Fruit fly (Drosophila melanogaster) whole organism, prepupa: Measurements from ENCODE around the gene CG31038.

Experiments
- Blimp-1 ChIP-seq: fragments of 200-800 bp; sonication (Bioruptor generic); optimal IDR thresholded peaks from 3 replicates; lab custom pipeline; 2017; ENCODE audit warnings: missing biosample characterization, missing genetic modification characterization, mild to moderate bottlenecking, moderate library complexity, missing genetic modification reagents
- CG10631 ChIP-seq: fragments of 200-800 bp; sonication (Bioruptor generic); optimal IDR thresholded peaks from 2 replicates; lab custom pipeline; 2016; ENCODE audit warnings: missing biosample characterization, missing genetic modification characterization
- CG10669 ChIP-seq: fragments of 200-800 bp; sonication (Bioruptor generic); optimal IDR thresholded peaks from 3 replicates; lab custom pipeline; 2018; ENCODE audit warnings: missing biosample characterization, mild to moderate bottlenecking, missing genetic modification characterization, moderate library complexity
- CG11294 ChIP-seq: fragments of 200-800 bp; sonication (Bioruptor generic); IDR thresholded peaks from 2 replicates; pipeline ENCODE4 v1.3.6; 2022; ENCODE audit warnings: missing biosample characterization, missing genetic modification characterization
- CG11762 ChIP-seq: fragments of 200-800 bp; sonication (Bioruptor generic); optimal IDR thresholded peaks from 3 replicates; lab custom pipeline; 2016; ENCODE audit warnings: missing biosample characterization, missing genetic modification characterization; ENCODE audit not compliant: insufficient read depth
- CG11902 ChIP-seq: fragments of 200-800 bp; sonication (Bioruptor generic); optimal IDR thresholded peaks from 3 replicates; lab custom pipeline; 2016; ENCODE audit warnings: missing biosample characterization, missing genetic modification characterization
- CG15336 ChIP-seq: fragments of 200-800 bp; sonication (Bioruptor generic); IDR thresholded peaks from 2 replicates; pipeline ENCODE4 v1.3.6; 2022; ENCODE audit warnings: missing biosample characterization, missing genetic modification characterization
- CG16779 ChIP-seq: fragments of 200-800 bp; sonication (Bioruptor generic); optimal IDR thresholded peaks from 3 replicates; lab custom pipeline; 2017; ENCODE audit warnings: missing biosample characterization, mild to moderate bottlenecking, missing genetic modification characterization
- CG3032 ChIP-seq: fragments of 200-800 bp; optimal IDR thresholded peaks from 2 replicates; lab custom pipeline; 2019; ENCODE audit warnings: missing biosample characterization, mild to moderate bottlenecking, missing genetic modification characterization, moderate library complexity
- CG31627 ChIP-seq: fragments of 200-800 bp; sonication (Bioruptor generic); optimal IDR thresholded peaks from 3 replicates; lab custom pipeline; 2016; ENCODE audit warnings: missing biosample characterization, missing genetic modification characterization
- CG32006 ChIP-seq: fragments of 200-800 bp; sonication (Bioruptor generic); optimal IDR thresholded peaks from 3 replicates; lab custom pipeline; 2017; ENCODE audit warnings: missing biosample characterization, mild to moderate bottlenecking, missing genetic modification characterization
- CG3919 ChIP-seq: fragments of 200-800 bp; sonication (Bioruptor generic); optimal IDR thresholded peaks from 3 replicates; lab custom pipeline; 2016; ENCODE audit warnings: missing biosample characterization, missing genetic modification characterization
- CG6163 ChIP-seq: fragments of 200-800 bp; sonication (Bioruptor generic); IDR thresholded peaks from 3 replicates; pipeline ENCODE4 v1.3.6; 2022; ENCODE audit warnings: missing biosample characterization, missing genetic modification characterization
- CG6276 ChIP-seq: fragments of 200-800 bp; sonication (Bioruptor generic); optimal IDR thresholded peaks from 2 replicates; lab custom pipeline; 2017; ENCODE audit warnings: missing biosample characterization, mild to moderate bottlenecking, missing genetic modification characterization
- CG6792 ChIP-seq: fragments of 200-800 bp; sonication (Bioruptor generic); optimal IDR thresholded peaks from 3 replicates; lab custom pipeline; 2016; ENCODE audit warnings: missing biosample characterization, missing genetic modification characterization
- CG7368 ChIP-seq: fragments of 200-800 bp; sonication (Bioruptor generic); optimal IDR thresholded peaks from 3 replicates; lab custom pipeline; 2016; ENCODE audit warnings: missing biosample characterization, missing genetic modification characterization
- CG8119 ChIP-seq: fragments of 200-800 bp; sonication (Bioruptor generic); IDR thresholded peaks from 3 replicates; pipeline ENCODE4 v1.3.6; 2022; ENCODE audit warnings: missing biosample characterization, missing genetic modification characterization
- CG9139 ChIP-seq: fragments of 200-800 bp; sonication (Bioruptor generic); optimal IDR thresholded peaks from 3 replicates; lab custom pipeline; 2017; ENCODE audit warnings: missing biosample characterization, mild to moderate bottlenecking, missing genetic modification characterization
- Eip75B ChIP-seq: fragments of 200-800 bp; sonication (Bioruptor generic); optimal IDR thresholded peaks from 3 replicates; lab custom pipeline; 2016; ENCODE audit warnings: missing biosample characterization, missing genetic modification characterization
- Eip78C ChIP-seq: fragments of 200-800 bp; sonication (Bioruptor generic); peaks from one replicate; lab custom pipeline; 2016; ENCODE audit warnings: missing biosample characterization, missing genetic modification characterization
- Eip93F ChIP-seq: fragments of 200-800 bp; sonication (Bioruptor generic); optimal IDR thresholded peaks from 2 replicates; lab custom pipeline; 2016; ENCODE audit warnings: missing biosample characterization, mild to moderate bottlenecking, missing genetic modification characterization
- Ets96B ChIP-seq: fragments of 200-800 bp; optimal IDR thresholded peaks from 2 replicates; lab custom pipeline; 2019; ENCODE audit warnings: missing biosample characterization, mild to moderate bottlenecking, missing genetic modification characterization, moderate library complexity
- Hr38 ChIP-seq: sonication (Bioruptor generic); optimal IDR thresholded peaks from 2 replicates; lab custom pipeline; 2016; ENCODE audit warnings: missing biosample characterization, missing genetic modification characterization
- Hr39 ChIP-seq: fragments of 200-800 bp; sonication (Bioruptor generic); optimal IDR thresholded peaks from 2 replicates; lab custom pipeline; 2016; ENCODE audit warnings: missing biosample characterization, missing genetic modification characterization
- Hr4 ChIP-seq: fragments of 200-800 bp; sonication (Bioruptor generic); optimal IDR thresholded peaks from 3 replicates; lab custom pipeline; 2016; ENCODE audit warnings: missing biosample characterization, missing genetic modification characterization
- Lpt ChIP-seq: fragments of 200-800 bp; sonication (Bioruptor generic); optimal IDR thresholded peaks from 3 replicates; lab custom pipeline; 2016; ENCODE audit warnings: missing biosample characterization, missing genetic modification characterization
- Met ChIP-seq: fragments of 200-800 bp; sonication (Bioruptor generic); optimal IDR thresholded peaks from 3 replicates; lab custom pipeline; 2016; ENCODE audit warnings: missing biosample characterization, missing genetic modification characterization
- Smox ChIP-seq: fragments of 200-800 bp; sonication (Bioruptor generic); optimal IDR thresholded peaks from 3 replicates; lab custom pipeline; 2016; ENCODE audit warnings: missing biosample characterization, missing genetic modification characterization
- Sox102F ChIP-seq: fragments of 200-800 bp; sonication (Bioruptor generic); optimal IDR thresholded peaks from 2 replicates; lab custom pipeline; 2016; ENCODE audit warnings: missing biosample characterization, mild to moderate bottlenecking, missing genetic modification characterization
- Sox15 ChIP-seq: fragments of 200-800 bp; sonication (Bioruptor generic); optimal IDR thresholded peaks from 3 replicates; lab custom pipeline; 2016; ENCODE audit warnings: missing biosample characterization, missing genetic modification characterization
- achi ChIP-seq: fragments of 200-800 bp; sonication (Bioruptor generic); optimal IDR thresholded peaks from 3 replicates; lab custom pipeline; 2016; ENCODE audit warnings: missing biosample characterization, missing genetic modification characterization
- acj6 ChIP-seq: fragments of 200-800 bp; sonication (Bioruptor generic); optimal IDR thresholded peaks from 3 replicates; lab custom pipeline; 2016; ENCODE audit warnings: missing biosample characterization, missing genetic modification characterization
- cyc ChIP-seq: fragments of 200-800 bp; sonication (Bioruptor generic); optimal IDR thresholded peaks from 3 replicates; lab custom pipeline; 2016; ENCODE audit warnings: missing biosample characterization, missing genetic modification characterization
- dac ChIP-seq: fragments of 200-800 bp; sonication (Bioruptor generic); optimal IDR thresholded peaks from 2 replicates; lab custom pipeline; 2017; ENCODE audit warnings: missing biosample characterization, mild to moderate bottlenecking, missing genetic modification characterization
- dsx ChIP-seq: fragments of 200-800 bp; optimal IDR thresholded peaks from 3 replicates; lab custom pipeline; 2019; ENCODE audit warnings: missing biosample characterization, mild to moderate bottlenecking, missing genetic modification characterization, moderate library complexity; ENCODE audit not compliant: poor library complexity, severe bottlenecking
- eg ChIP-seq: fragments of 200-800 bp; sonication (Bioruptor generic); IDR thresholded peaks from 3 replicates; pipeline ENCODE4 v1.3.6; 2022; ENCODE audit warnings: missing biosample characterization, missing genetic modification characterization
- esn ChIP-seq: fragments of 200-800 bp; sonication (Bioruptor generic); optimal IDR thresholded peaks from 2 replicates; lab custom pipeline; 2016; ENCODE audit warnings: missing biosample characterization, mild to moderate bottlenecking, missing genetic modification characterization, moderate library complexity
- fd59A ChIP-seq: fragments of 200-800 bp; sonication (Bioruptor generic); optimal IDR thresholded peaks from 2 replicates; lab custom pipeline; 2017; ENCODE audit warnings: missing biosample characterization, mild to moderate bottlenecking, missing genetic modification characterization, missing genetic modification reagents
- fkh ChIP-seq: fragments of 200-800 bp; sonication (Bioruptor generic); optimal IDR thresholded peaks from 3 replicates; lab custom pipeline; 2017; ENCODE audit warnings: missing biosample characterization, mild to moderate bottlenecking, missing genetic modification characterization, moderate library complexity
- lz ChIP-seq: fragments of 200-800 bp; sonication (Bioruptor generic); optimal IDR thresholded peaks from 3 replicates; lab custom pipeline; 2016; ENCODE audit warnings: missing biosample characterization, missing genetic modification characterization
- net ChIP-seq: fragments of 200-800 bp; sonication (Bioruptor generic); optimal IDR thresholded peaks from 3 replicates; lab custom pipeline; 2016; ENCODE audit warnings: missing biosample characterization, missing genetic modification characterization
- pdm3 ChIP-seq: fragments of 200-800 bp; sonication (Bioruptor generic); optimal IDR thresholded peaks from 3 replicates; lab custom pipeline; 2016; ENCODE audit warnings: missing biosample characterization, missing genetic modification characterization
- ss ChIP-seq, 2 experiments: fragments of 200-800 bp; sonication (Bioruptor generic); optimal IDR thresholded peaks; 2 replicates in 1 of 2; 3 replicates in 1 of 2; lab custom pipeline; 2017 to 2018; ENCODE audit warnings: mild to moderate bottlenecking in 2 of 2, missing biosample characterization in 2 of 2, missing genetic modification characterization in 2 of 2, moderate library complexity in 1 of 2

Gene CG31038

DNA sequence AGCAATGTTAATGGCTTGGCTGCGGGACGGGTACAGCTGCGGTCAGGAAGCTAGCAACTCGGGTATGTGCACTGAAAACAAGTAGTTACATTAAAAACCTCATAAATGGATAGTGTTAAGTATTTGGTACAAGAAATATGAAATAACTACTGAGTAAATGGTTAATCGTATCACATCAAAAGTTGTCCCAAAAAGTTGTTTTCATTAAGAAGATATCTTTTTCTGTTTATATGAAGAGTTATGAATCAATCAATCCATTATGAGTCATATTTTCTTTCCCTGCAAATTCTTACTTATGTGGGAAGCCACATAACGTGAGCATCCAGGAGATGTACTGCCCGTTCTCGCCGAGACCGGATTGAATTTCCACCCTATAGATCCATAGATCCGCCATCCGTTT lies 38.1 kb upstream of the CG31038 start (continued):
- TF ChIP-seq dsx (GFP tag; lab: Kevin White, UChicago) (peak; percentile 46), CG10631 (GFP tag; lab: Kevin White, UChicago) (peak; percentile 40), CG10669 (GFP tag; lab: Kevin White, UChicago) (no peak), Sox102F (no peak), achi (GFP tag; lab: Kevin White, UChicago) (peak; percentile 7), dac (GFP tag; lab: Kevin White, UChicago) (no peak), Lpt (no peak), lz (GFP tag; lab: Kevin White, UChicago) (no peak), Eip93F (GFP tag; lab: Kevin White, UChicago) (no peak), Sox15 (GFP tag; lab: Kevin White, UChicago) (no peak), CG3919 (peak; percentile 13)

DNA sequence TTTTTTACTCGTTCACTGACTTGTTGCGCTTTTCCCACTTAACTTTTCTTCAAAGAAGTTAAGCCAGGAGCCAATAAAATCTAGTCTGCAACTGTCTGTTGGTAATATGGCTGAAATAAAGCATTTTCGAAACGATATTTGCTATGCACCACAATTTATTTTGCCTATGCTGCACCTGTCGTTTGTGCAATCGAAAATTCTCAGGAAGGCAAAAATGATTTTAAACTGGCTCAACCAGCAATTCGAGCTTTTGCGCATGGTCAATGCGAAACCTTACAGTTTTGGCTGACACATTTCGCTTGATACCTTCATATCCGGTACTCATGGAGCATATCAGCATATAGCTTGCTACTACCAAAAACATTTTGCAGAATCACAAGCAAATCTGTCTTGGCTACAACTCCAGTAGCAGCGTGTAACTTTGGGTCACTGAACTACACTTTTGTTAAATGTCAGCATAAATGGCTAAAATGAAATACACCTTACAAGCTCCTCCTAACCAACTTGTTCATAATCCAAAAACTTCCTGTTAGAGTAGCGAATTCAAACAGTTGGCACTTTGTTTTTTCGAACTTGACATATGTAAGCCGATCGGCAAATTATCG lies 37.0 kb upstream of the CG31038 start:
- TF ChIP-seq CG10669 (GFP tag; lab: Kevin White, UChicago) (no peak), CG3032 (tag; lab: Kevin White, UChicago) (no peak), CG7368 (GFP tag; lab: Kevin White, UChicago) (no peak), lz (GFP tag; lab: Kevin White, UChicago) (no peak), CG6792 (GFP tag; lab: Kevin White, UChicago) (no peak), CG6163 (GFP tag; lab: Robert Waterston, UW) (no peak), dac (GFP tag; lab: Kevin White, UChicago) (no peak), Hr38 (GFP tag; lab: Kevin White, UChicago) (no peak), CG8119 (GFP tag; lab: Robert Waterston, UW) (no peak), CG31627 (GFP tag; lab: Kevin White, UChicago) (no peak), pdm3 (no peak), Ets96B (tag; lab: Kevin White, UChicago) (no peak), Met (no peak)
- TF ChIP-seq, all 60 proteins: peak for 0

DNA sequence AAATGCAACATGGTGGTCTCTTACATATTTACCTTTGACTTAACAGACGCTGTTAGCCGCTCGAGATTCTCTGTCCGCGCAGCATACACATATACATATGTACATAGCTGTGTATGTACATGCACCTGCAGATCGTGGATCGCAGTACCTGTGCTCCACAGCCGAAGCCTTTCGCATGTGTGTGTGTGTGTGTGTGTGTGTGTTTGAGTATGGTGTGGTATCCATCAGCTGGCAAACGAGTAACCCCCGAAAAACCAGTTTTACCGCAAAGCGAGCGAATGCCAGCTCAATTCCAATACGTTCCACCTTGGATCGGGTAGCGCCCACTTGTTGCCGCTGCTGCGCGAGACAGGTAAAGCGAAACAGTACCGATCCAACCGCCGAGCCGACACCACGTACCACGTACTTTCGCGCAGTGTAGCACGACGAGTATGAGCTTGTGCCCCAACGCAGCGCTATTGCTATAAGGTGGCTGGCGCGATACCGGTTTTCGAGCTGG lies 35.5 kb upstream of the CG31038 start, which contains the start of gene Cad99C:
Gene Cad99C (plus strand): TSS at position 365 of the 499 bp plus-strand sequence.
- TF ChIP-seq Sox102F (peak; percentile 50), acj6 (GFP tag; lab: Kevin White, UChicago) (no peak), Sox15 (GFP tag; lab: Kevin White, UChicago) (no peak), CG6276 (GFP tag; lab: Kevin White, UChicago) (peak; percentile 16), Eip75B (GFP tag; lab: Kevin White, UChicago) (peak; percentile 65), CG10669 (GFP tag; lab: Kevin White, UChicago) (no peak), CG11762 (GFP tag; lab: Kevin White, UChicago) (no peak), Met (peak; percentile 4), cyc (GFP tag; lab: Kevin White, UChicago) (no peak), pdm3 (peak; percentile 14), CG11294 (GFP tag; lab: Robert Waterston, UW) (no peak), CG15336 (GFP tag; lab: Robert Waterston, UW) (peak; percentile 26; the same call in 1 of the 2 replicates), dsx (GFP tag; lab: Kevin White, UChicago) (peak; percentile 37), eg (GFP tag; lab: Robert Waterston, UW) (peak; percentile 50; the same call in 1 of the 3 replicates), CG10631 (GFP tag; lab: Kevin White, UChicago) (no peak), Hr4 (no peak), CG9139 (GFP tag; lab: Kevin White, UChicago) (no peak), fkh (GFP tag; lab: Kevin White, UChicago) (peak; percentile 61), CG16779 (tag; lab: Kevin White, UChicago) (no peak), ss (GFP tag; optimal IDR thresholded peaks at IDR 0.05; lab: Kevin White, UChicago) (peak; percentile 34 to 54), CG3919 (peak; percentile 39), Hr39 (GFP tag; lab: Kevin White, UChicago) (no peak), lz (GFP tag; lab: Kevin White, UChicago) (peak; percentile 5), Smox (GFP tag; lab: Kevin White, UChicago) (no peak), Lpt (peak; percentile 23), net (GFP tag; lab: Kevin White, UChicago) (peak; percentile 15), CG3032 (tag; lab: Kevin White, UChicago) (peak; percentile 10), Ets96B (tag; lab: Kevin White, UChicago) (peak; percentile 7), Blimp-1 (GFP tag; lab: Kevin White, UChicago) (no peak), CG32006 (GFP tag; lab: Kevin White, UChicago) (no peak), esn (GFP tag; lab: Kevin White, UChicago) (no peak), CG11902 (GFP tag; lab: Kevin White, UChicago) (no peak), CG6792 (GFP tag; lab: Kevin White, UChicago) (no peak), Eip78C (peak; percentile 80), CG6163 (GFP tag; lab: Robert Waterston, UW) (peak; percentile 60; the same call in 2 of the 3 replicates), CG31627 (GFP tag; lab: Kevin White, UChicago) (no peak), CG8119 (GFP tag; lab: Robert Waterston, UW) (peak; percentile 34; the same call in 1 of the 3 replicates), fd59A (GFP tag; lab: Kevin White, UChicago) (no peak)
